Worm (Caenorhabditis elegans): Measurements from ENCODE around the gene gpa-17.

ce11 chrIII:2597753-2598152, 11.4 kb downstream of the gpa-17 start, which contains the start of gene mdt-19:
- TF ChIP-seq fkh-10 (GFP tag; optimal IDR thresholded peaks at IDR 0.05), result no peak
- TF ChIP-seq ces-1 (GFP tag; optimal IDR thresholded peaks at IDR 0.05), result no peak
- no peak for TF ChIP-seq aha-1 (tag; optimal IDR thresholded peaks at IDR 0.05)
- no peak for TF ChIP-seq rnt-1 (tag; optimal IDR thresholded peaks at IDR 0.05)
- no peak for TF ChIP-seq lin-39 (tag; optimal IDR thresholded peaks at IDR 0.05)
- no peak for TF ChIP-seq nhr-11 (tag; optimal IDR thresholded peaks at IDR 0.05)
- no peak for TF ChIP-seq unc-98 (GFP tag; IDR thresholded peaks at IDR 0.05)
- TF ChIP-seq mdl-1 (tag; optimal IDR thresholded peaks at IDR 0.05), result no peak
- no peak for TF ChIP-seq nhr-76 (tag; optimal IDR thresholded peaks at IDR 0.05)
- no peak for TF ChIP-seq lir-3 (tag; optimal IDR thresholded peaks at IDR 0.05; ENCODE audit: poor library complexity)
- no peak for TF ChIP-seq nhr-19 (GFP tag; conservative IDR thresholded peaks at IDR 0.05)

Data from whole organism, L1 larva.